Fruit fly (Drosophila melanogaster) whole organism, adult: ENCODE results near the gene CG6443.

ENCODE experiments used
- CG11617 ChIP-seq: fragments of 200-800 bp; sonication (Bioruptor generic); optimal IDR thresholded peaks from 2 replicates; lab custom pipeline; 2017; ENCODE audit warnings: mild to moderate bottlenecking, missing biosample characterization, missing genetic modification reagents, missing genetic modification characterization
- CG12768 ChIP-seq: fragments of 200-800 bp; sonication (Bioruptor generic); optimal IDR thresholded peaks from 2 replicates; lab custom pipeline; 2017; ENCODE audit warnings: missing biosample characterization, missing genetic modification characterization, mild to moderate bottlenecking, moderate library complexity, missing genetic modification reagents
- CG14711 ChIP-seq: fragments of 200-800 bp; sonication (Bioruptor generic); optimal IDR thresholded peaks from 2 replicates; lab custom pipeline; 2018; ENCODE audit warnings: missing biosample characterization, mild to moderate bottlenecking, missing genetic modification characterization, moderate library complexity
- CG1620 ChIP-seq: fragments of 200-800 bp; sonication (Bioruptor generic); optimal IDR thresholded peaks from 2 replicates; lab custom pipeline; 2016; ENCODE audit warnings: missing biosample characterization, missing genetic modification characterization
- CG33017 ChIP-seq: fragments of 200-800 bp; sonication (Bioruptor generic); optimal IDR thresholded peaks from 2 replicates; lab custom pipeline; 2018; ENCODE audit warnings: missing biosample characterization, mild to moderate bottlenecking, missing genetic modification characterization, moderate library complexity
- CG5204 ChIP-seq: fragments of 200-800 bp; sonication (Bioruptor generic); optimal IDR thresholded peaks from 2 replicates; lab custom pipeline; 2016; ENCODE audit warnings: missing biosample characterization, missing genetic modification characterization
- CG7045 ChIP-seq: fragments of 200-800 bp; sonication (Bioruptor generic); optimal IDR thresholded peaks from 2 replicates; lab custom pipeline; 2017; ENCODE audit warnings: missing biosample characterization, mild to moderate bottlenecking, missing genetic modification characterization
- CG7101 ChIP-seq: fragments of 200-800 bp; sonication (Bioruptor generic); optimal IDR thresholded peaks from 2 replicates; lab custom pipeline; 2018; ENCODE audit warnings: missing biosample characterization, mild to moderate bottlenecking, missing genetic modification characterization, moderate library complexity
- Clk ChIP-seq: fragments of 200-800 bp; sonication (Bioruptor generic); optimal IDR thresholded peaks from 2 replicates; lab custom pipeline; 2017; ENCODE audit warnings: missing biosample characterization, missing genetic modification characterization
- Crg-1 ChIP-seq: fragments of 200-800 bp; sonication (Bioruptor generic); optimal IDR thresholded peaks from 2 replicates; lab custom pipeline; 2016; ENCODE audit warnings: missing biosample characterization, missing genetic modification characterization
- Hr96 ChIP-seq: fragments of 200-800 bp; sonication (Bioruptor generic); optimal IDR thresholded peaks from 2 replicates; lab custom pipeline; 2016; ENCODE audit warnings: missing biosample characterization, missing genetic modification characterization
- Mnt ChIP-seq: fragments of 200-800 bp; sonication (Bioruptor generic); optimal IDR thresholded peaks from 2 replicates; lab custom pipeline; 2016; ENCODE audit warnings: missing biosample characterization, mild to moderate bottlenecking, missing genetic modification characterization
- bab1 ChIP-seq: fragments of 200-800 bp; sonication (Bioruptor generic); optimal IDR thresholded peaks from 3 replicates; lab custom pipeline; 2019; ENCODE audit warnings: missing biosample characterization, mild to moderate bottlenecking, missing genetic modification characterization, moderate library complexity
- cnc ChIP-seq, 2 experiments: fragments of >200 bp; optimal IDR thresholded peaks; 2 replicates each; lab custom pipeline; 2017
- kay ChIP-seq: fragments of 200-800 bp; sonication (Bioruptor generic); peaks from one replicate; lab custom pipeline; 2016; ENCODE audit warnings: missing biosample characterization, missing genetic modification characterization, borderline replicate concordance
- ovo ChIP-seq: fragments of 200-800 bp; sonication (Bioruptor generic); optimal IDR thresholded peaks from 2 replicates; lab custom pipeline; 2016; ENCODE audit warnings: missing biosample characterization, missing genetic modification characterization
- pad ChIP-seq: fragments of 200-800 bp; sonication (Bioruptor generic); optimal IDR thresholded peaks from 3 replicates; lab custom pipeline; 2017; ENCODE audit warnings: missing biosample characterization, missing genetic modification characterization, mild to moderate bottlenecking, moderate library complexity, missing genetic modification reagents
- tj ChIP-seq: fragments of 200-800 bp; sonication (Bioruptor generic); optimal IDR thresholded peaks from 3 replicates; lab custom pipeline; 2017; ENCODE audit warnings: missing biosample characterization, mild to moderate bottlenecking, missing genetic modification characterization, moderate library complexity
- toe ChIP-seq: fragments of 200-800 bp; sonication (Bioruptor generic); optimal IDR thresholded peaks from 2 replicates; lab custom pipeline; 2016; ENCODE audit warnings: missing biosample characterization, missing genetic modification characterization

Gene CG6443

dm6 chr2L:10769708-10770107 lies 40.9 kb downstream of the CG6443 start, which contains the start of gene CG6724:
TSS of gene CG6724 (minus strand) at chr2L:10769952.
- TF ChIP-seq CG14711 = no peak
- TF ChIP-seq tj (GFP tag; lab: Kevin White, UChicago) = no peak
- TF ChIP-seq bab1 = peak; percentile 16
- TF ChIP-seq pad = no peak
- TF ChIP-seq CG1620 (GFP tag; lab: Kevin White, UChicago) = no peak
- peak; percentile 96 for TF ChIP-seq Mnt

dm6 chr2L:10770568-10770967 lies 41.8 kb downstream of the CG6443 start, which contains the start of gene CG17127:
TSS of gene CG17127 (plus strand) at chr2L:10770868.
- TF ChIP-seq Mnt (no peak), pad (no peak), toe (no peak), tj (GFP tag; lab: Kevin White, UChicago) (no peak), kay (GFP tag; lab: Kevin White, UChicago) (no peak), CG1620 (GFP tag; lab: Kevin White, UChicago) (no peak), CG12768 (GFP tag; lab: Kevin White, UChicago) (no peak), Crg-1 (GFP tag; lab: Kevin White, UChicago) (no peak), Hr96 (GFP tag; lab: Kevin White, UChicago) (no peak), CG7045 (GFP tag; lab: Kevin White, UChicago) (no peak), CG14711 (no peak), CG11617 (no peak), CG7101 (tag; lab: Kevin White, UChicago) (no peak), ovo (no peak), CG33017 (no peak), Clk (GFP tag; lab: Kevin White, UChicago) (no peak), cnc (optimal IDR thresholded peaks at IDR 0.05; lab: Kevin White, UChicago) (no peak), CG5204 (no peak), bab1 (no peak)

- TF ChIP-seq toe = no peak
- no peak for TF ChIP-seq CG7101 (tag; lab: Kevin White, UChicago)
- no peak for TF ChIP-seq CG7045 (GFP tag; lab: Kevin White, UChicago)
These were observed 45.3 kb downstream of the CG6443 start for dm6 chr2L:10774041-10774440.
